Worm (Caenorhabditis elegans) whole organism, L1 larva: Measurements from ENCODE around the gene rps-12.

Experiments
- C16A3.4 ChIP-seq: fragments of 150-350 bp; optimal IDR thresholded peaks from 2 replicates; lab custom pipeline; 2014; ENCODE audit warnings: missing biosample characterization, missing genetic modification characterization
- Y116A8C.19 ChIP-seq: sonication (generic microtip); optimal IDR thresholded peaks from 2 replicates; lab custom pipeline; 2016; ENCODE audit warnings: missing compliant biosample characterization, missing genetic modification characterization, borderline replicate concordance
- aha-1 ChIP-seq: fragments of 150-350 bp; optimal IDR thresholded peaks from 2 replicates; lab custom pipeline; 2014; ENCODE audit warnings: missing biosample characterization, missing genetic modification characterization
- aly-2 ChIP-seq: fragments of 150-350 bp; optimal IDR thresholded peaks from 2 replicates; lab custom pipeline; 2014; ENCODE audit warnings: missing biosample characterization, missing genetic modification characterization
- blmp-1 ChIP-seq: fragments of 150-350 bp; optimal IDR thresholded peaks from 2 replicates; lab custom pipeline; 2014; ENCODE audit warnings: missing biosample characterization, missing genetic modification characterization
- ceh-82 ChIP-seq, 3 experiments: fragments of 150-350 bp in 1 of 3; sonication (generic microtip) in 2 of 3; optimal IDR thresholded peaks; 2 replicates each; lab custom pipeline; 2014 to 2017; ENCODE audit warnings: missing biosample characterization in 3 of 3, missing genetic modification characterization in 3 of 3
- ceh-88 ChIP-seq: fragments of 200-800 bp; sonication (Bioruptor generic); IDR thresholded peaks from 2 replicates; pipeline ENCODE4 v1.3.6; 2022; ENCODE audit warnings: missing genetic modification characterization, missing compliant biosample characterization
- ceh-90 ChIP-seq: sonication (generic microtip); optimal IDR thresholded peaks from 2 replicates; lab custom pipeline; 2016; ENCODE audit warnings: missing genetic modification characterization, missing compliant biosample characterization
- dpl-1 ChIP-seq, 3 experiments: fragments of 150-350 bp in 2 of 3; sonication (generic microtip) in 1 of 3; optimal IDR thresholded peaks; 2 replicates each; lab custom pipeline; 2014 to 2017; ENCODE audit warnings: missing biosample characterization in 3 of 3, missing genetic modification characterization in 3 of 3, missing genetic modification reagents in 3 of 3
- efl-1 ChIP-seq, 4 experiments: fragments of 150-350 bp; optimal IDR thresholded peaks in 3 of 4; peaks in 1 of 4; 1 replicate in 1 of 4; 2 replicates in 3 of 4; lab custom pipeline; 2014; ENCODE audit warnings: missing biosample characterization in 2 of 4, missing genetic modification characterization in 2 of 4, missing genetic modification reagents in 2 of 4
- elt-3 ChIP-seq, 6 experiments: fragments of 150-350 bp in 1 of 6; sonication (generic microtip); optimal IDR thresholded peaks; 2 replicates each; lab custom pipeline; 2017 to 2018; ENCODE audit warnings: missing biosample characterization in 6 of 6, missing genetic modification characterization in 6 of 6, inconsistent platforms in 1 of 6
- fkh-10 ChIP-seq: sonication (generic microtip); optimal IDR thresholded peaks from 2 replicates; lab custom pipeline; 2017; ENCODE audit warnings: missing biosample characterization, missing genetic modification reagents, missing genetic modification characterization
- fkh-8 ChIP-seq: sonication (generic microtip); optimal IDR thresholded peaks from 2 replicates; lab custom pipeline; 2016; ENCODE audit warnings: mild to moderate bottlenecking, missing genetic modification characterization, missing compliant biosample characterization
- fos-1 ChIP-seq: fragments of 150-350 bp; optimal IDR thresholded peaks from 2 replicates; lab custom pipeline; 2014; ENCODE audit warnings: missing biosample characterization, missing genetic modification characterization
- hlh-4 ChIP-seq: sonication (generic microtip); optimal IDR thresholded peaks from 2 replicates; lab custom pipeline; 2016; ENCODE audit warnings: mild to moderate bottlenecking, missing genetic modification characterization, missing compliant biosample characterization
- isw-1 ChIP-seq: fragments of 200-800 bp; sonication (Bioruptor generic); IDR thresholded peaks from 2 replicates; pipeline ENCODE4 v1.3.6; 2022; ENCODE audit warnings: missing genetic modification characterization, missing compliant biosample characterization
- jun-1 ChIP-seq: fragments of 150-350 bp; optimal IDR thresholded peaks from 2 replicates; lab custom pipeline; 2014; ENCODE audit warnings: missing biosample characterization, missing genetic modification reagents, missing genetic modification characterization
- lin-15B ChIP-seq: fragments of 150-350 bp; sonication (generic microtip); optimal IDR thresholded peaks from 3 replicates; lab custom pipeline; 2014; ENCODE audit warnings: missing biosample characterization, missing genetic modification characterization
- lin-35 ChIP-seq, 2 experiments: fragments of 150-350 bp; optimal IDR thresholded peaks; 2 replicates each; lab custom pipeline; 2014; ENCODE audit warnings: missing biosample characterization in 2 of 2, missing genetic modification characterization in 2 of 2, missing genetic modification reagents in 2 of 2
- lin-39 ChIP-seq: fragments of 150-350 bp; optimal IDR thresholded peaks from 2 replicates; lab custom pipeline; 2014; ENCODE audit warnings: missing biosample characterization, missing genetic modification reagents, missing genetic modification characterization
- lir-3 ChIP-seq: sonication (generic microtip); optimal IDR thresholded peaks from 2 replicates; lab custom pipeline; 2016; ENCODE audit warnings: mild to moderate bottlenecking, missing genetic modification characterization, moderate library complexity, missing compliant biosample characterization; ENCODE audit not compliant: poor library complexity
- lsy-2 ChIP-seq, 2 experiments: fragments of 150-350 bp; optimal IDR thresholded peaks; 2 replicates each; lab custom pipeline; 2014; ENCODE audit warnings: missing biosample characterization in 2 of 2, missing genetic modification characterization in 2 of 2
- mdl-1 ChIP-seq, 2 experiments: fragments of 150-350 bp; optimal IDR thresholded peaks; 2 replicates each; lab custom pipeline; 2014 to 2017; ENCODE audit warnings: missing biosample characterization in 2 of 2, missing genetic modification characterization in 2 of 2, inconsistent platforms in 1 of 2
- mef-2 ChIP-seq: fragments of 150-350 bp; optimal IDR thresholded peaks from 2 replicates; lab custom pipeline; 2014; ENCODE audit warnings: missing biosample characterization, missing genetic modification characterization
- mep-1 ChIP-seq: fragments of 150-350 bp; optimal IDR thresholded peaks from 2 replicates; lab custom pipeline; 2014; ENCODE audit warnings: missing biosample characterization, missing genetic modification characterization
- nhr-11 ChIP-seq: fragments of 150-350 bp; optimal IDR thresholded peaks from 2 replicates; lab custom pipeline; 2014; ENCODE audit warnings: missing biosample characterization, missing genetic modification characterization
- nhr-20 ChIP-seq: sonication (generic microtip); optimal IDR thresholded peaks from 2 replicates; lab custom pipeline; 2016; ENCODE audit warnings: mild to moderate bottlenecking, missing genetic modification characterization, missing compliant biosample characterization
- nhr-71 ChIP-seq: sonication (generic microtip); optimal IDR thresholded peaks from 2 replicates; lab custom pipeline; 2016; ENCODE audit warnings: mild to moderate bottlenecking, missing genetic modification characterization, moderate library complexity, missing compliant biosample characterization
- nhr-76 ChIP-seq: sonication (generic microtip); optimal IDR thresholded peaks from 2 replicates; lab custom pipeline; 2017; ENCODE audit warnings: missing biosample characterization, missing genetic modification characterization
- nhr-77 ChIP-seq: fragments of 150-350 bp; optimal IDR thresholded peaks from 2 replicates; lab custom pipeline; 2014; ENCODE audit warnings: missing biosample characterization, missing genetic modification characterization
- nhr-85 ChIP-seq: sonication (generic microtip); peaks from one replicate; lab custom pipeline; 2016; ENCODE audit warnings: missing genetic modification characterization, inconsistent platforms, missing compliant biosample characterization
- pag-3 ChIP-seq: sonication (generic microtip); optimal IDR thresholded peaks from 2 replicates; lab custom pipeline; 2017; ENCODE audit warnings: missing genetic modification characterization, mild to moderate bottlenecking, missing compliant biosample characterization, antibody characterized with exemption, borderline replicate concordance; ENCODE audit not compliant: insufficient read depth
- rnt-1 ChIP-seq: sonication (generic microtip); optimal IDR thresholded peaks from 2 replicates; lab custom pipeline; 2016; ENCODE audit warnings: mild to moderate bottlenecking, missing genetic modification characterization, moderate library complexity, missing compliant biosample characterization
- snpc-4 ChIP-seq: fragments of 150-350 bp; optimal IDR thresholded peaks from 2 replicates; lab custom pipeline; 2014; ENCODE audit warnings: missing biosample characterization, missing genetic modification characterization
- snu-23 ChIP-seq: sonication (generic microtip); optimal IDR thresholded peaks from 2 replicates; lab custom pipeline; 2016; ENCODE audit warnings: missing genetic modification characterization, missing compliant biosample characterization
- sox-4 ChIP-seq: sonication (generic microtip); optimal IDR thresholded peaks from 2 replicates; lab custom pipeline; 2016; ENCODE audit warnings: missing genetic modification characterization, missing compliant biosample characterization
- swsn-7 ChIP-seq: sonication (generic microtip); optimal IDR thresholded peaks from 2 replicates; lab custom pipeline; 2016; ENCODE audit warnings: missing genetic modification characterization, missing compliant biosample characterization
- unc-30 ChIP-seq: sonication (generic microtip); optimal IDR thresholded peaks from 2 replicates; lab custom pipeline; 2017; ENCODE audit warnings: missing biosample characterization, missing genetic modification characterization
- unc-62 ChIP-seq: fragments of 150-350 bp; optimal IDR thresholded peaks from 2 replicates; lab custom pipeline; 2014; ENCODE audit warnings: missing biosample characterization, missing genetic modification reagents, missing genetic modification characterization
- unc-98 ChIP-seq: fragments of 200-800 bp; sonication (Bioruptor generic); IDR thresholded peaks from 2 replicates; pipeline ENCODE4 v1.3.6; 2022; ENCODE audit warnings: missing genetic modification characterization, missing compliant biosample characterization
- zag-1 ChIP-seq: fragments of 150-350 bp; optimal IDR thresholded peaks from 2 replicates; lab custom pipeline; 2014; ENCODE audit warnings: missing biosample characterization, missing genetic modification characterization

The rps-12 gene

DNA sequence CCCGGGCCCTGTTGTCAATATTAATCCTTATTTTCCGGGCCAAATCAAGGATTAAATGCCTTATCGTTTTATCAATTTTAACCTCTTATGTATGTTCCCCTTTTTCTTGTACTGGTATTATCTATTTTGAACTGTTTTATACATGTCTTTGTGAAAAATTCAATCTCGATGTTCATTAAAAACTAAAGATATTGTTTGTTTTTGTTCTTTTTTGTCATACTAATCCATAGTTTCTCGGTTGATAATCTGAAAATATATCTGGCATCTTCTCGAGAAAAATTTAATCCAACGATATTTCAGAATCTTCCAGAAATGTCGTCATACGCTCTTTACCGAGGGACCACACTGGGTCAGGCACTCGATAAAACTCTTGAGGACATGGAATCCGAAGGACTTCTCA lies 14.6 kb downstream of the rps-12 start, which contains the start of gene B0336.13:
TSS of gene B0336.13 (plus strand) at position 301 of the 400 bp plus-strand sequence.
- TF ChIP-seq jun-1 (tag; lab: Kevin White, UChicago) (no peak), fos-1 (tag; lab: Kevin White, UChicago) (no peak), unc-98 (GFP tag; lab: Robert Waterston, UW) (no peak), nhr-71 (tag; lab: Kevin White, UChicago) (no peak), elt-3 (tag; optimal IDR thresholded peaks at IDR 0.05; lab: Kevin White, UChicago) (no peak), snpc-4 (tag; lab: Kevin White, UChicago) (no peak), nhr-76 (tag; lab: Kevin White, UChicago) (no peak), efl-1 (optimal IDR thresholded peaks at IDR 0.05; lab: Kevin White, UChicago) (no peak), efl-1 (GFP tag; optimal IDR thresholded peaks at IDR 0.05 in 1 of 2; lab: Kevin White, UChicago) (no peak)

DNA sequence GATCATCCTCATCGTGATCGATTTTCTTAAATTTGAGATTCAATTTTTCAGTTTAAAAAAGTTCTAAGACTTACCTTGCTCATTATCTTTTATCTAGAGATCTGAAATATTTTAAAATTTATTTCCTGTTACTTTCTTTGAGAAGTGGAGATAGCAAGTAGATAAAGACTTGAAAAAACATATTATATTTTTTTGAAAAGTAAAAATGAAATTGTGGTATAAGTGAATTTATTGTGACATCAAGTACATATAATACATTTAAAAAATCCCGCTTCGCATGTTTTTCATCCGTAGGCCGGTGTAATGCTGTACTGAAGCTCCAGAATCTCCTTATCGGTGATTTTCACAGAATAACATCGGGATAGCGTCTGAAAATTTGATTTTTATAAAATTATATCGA lies 18.2 kb downstream of the rps-12 start, which contains the start of gene B0336.7:
TSS of gene B0336.7 (minus strand) at position 101 of the 400 bp plus-strand sequence.
- TF ChIP-seq efl-1 (optimal IDR thresholded peaks at IDR 0.05; lab: Kevin White, UChicago), result no peak
- no peak for TF ChIP-seq efl-1 (GFP tag; optimal IDR thresholded peaks at IDR 0.05 in 1 of 2; lab: Kevin White, UChicago)
- TF ChIP-seq fkh-10 (GFP tag; lab: Kevin White, UChicago), result no peak
- TF ChIP-seq unc-98 (GFP tag; lab: Robert Waterston, UW), result no peak
- TF ChIP-seq isw-1 (GFP tag; lab: Robert Waterston, UW), result no peak
- no peak for TF ChIP-seq mef-2 (tag; lab: Kevin White, UChicago)
- TF ChIP-seq zag-1 (tag; lab: Kevin White, UChicago), result no peak
- TF ChIP-seq lir-3 (tag; lab: Kevin White, UChicago), result no peak
- TF ChIP-seq snu-23 (GFP tag; lab: Kevin White, UChicago), result no peak
- TF ChIP-seq pag-3 (tag; lab: Kevin White, UChicago), result no peak
- TF ChIP-seq nhr-77 (tag; lab: Kevin White, UChicago), result no peak
- no peak for TF ChIP-seq aha-1 (tag; lab: Kevin White, UChicago)
- TF ChIP-seq swsn-7, result no peak
- TF ChIP-seq lin-15B, result no peak

- peak; percentile 27 for TF ChIP-seq C16A3.4
- TF ChIP-seq unc-30 (tag; lab: Kevin White, UChicago), result no peak
- TF ChIP-seq mdl-1 (tag; optimal IDR thresholded peaks at IDR 0.05; lab: Kevin White, UChicago), result peak in 1 of 2 experiments; percentile 8
- peak; percentile 30 to 62 for TF ChIP-seq lsy-2 (tag; optimal IDR thresholded peaks at IDR 0.05; lab: Kevin White, UChicago)
- TF ChIP-seq lin-35 (GFP tag; optimal IDR thresholded peaks at IDR 0.05; lab: Kevin White, UChicago), result peak; percentile 10 to 70
- TF ChIP-seq mef-2 (tag; lab: Kevin White, UChicago), result no peak
- TF ChIP-seq blmp-1, result peak; percentile 20
- no peak for TF ChIP-seq jun-1 (tag; lab: Kevin White, UChicago)
- TF ChIP-seq hlh-4 (tag; lab: Kevin White, UChicago), result no peak
- no peak for TF ChIP-seq sox-4 (tag; lab: Kevin White, UChicago)
- peak; percentile 18 for TF ChIP-seq lin-15B
- TF ChIP-seq ceh-82 (tag; optimal IDR thresholded peaks at IDR 0.05; lab: Kevin White, UChicago), result peak in 1 of 3 experiments; percentile 34
- peak; percentile 50 to 70 for TF ChIP-seq efl-1 (optimal IDR thresholded peaks at IDR 0.05; lab: Kevin White, UChicago)
- TF ChIP-seq efl-1 (GFP tag; optimal IDR thresholded peaks at IDR 0.05 in 1 of 2; lab: Kevin White, UChicago), result peak; percentile 47 to 93
- TF ChIP-seq aly-2 (tag; lab: Kevin White, UChicago), result no peak
- TF ChIP-seq snu-23 (GFP tag; lab: Kevin White, UChicago), result peak; percentile 30
- peak; percentile 46 for TF ChIP-seq nhr-71 (tag; lab: Kevin White, UChicago)
- TF ChIP-seq swsn-7, result no peak
- no peak for TF ChIP-seq nhr-11 (tag; lab: Kevin White, UChicago)
- TF ChIP-seq ceh-90, result no peak
- TF ChIP-seq nhr-20, result peak; percentile 3
- peak; percentile 17 for TF ChIP-seq nhr-85 (tag; lab: Kevin White, UChicago)
- peak in 1 of 6 experiments; percentile 28 for TF ChIP-seq elt-3 (tag; optimal IDR thresholded peaks at IDR 0.05; lab: Kevin White, UChicago)
- TF ChIP-seq ceh-88 (GFP tag; lab: Robert Waterston, UW), result no peak
- no peak for TF ChIP-seq lin-39 (tag; lab: Kevin White, UChicago)
- TF ChIP-seq unc-62 (GFP tag; lab: Kevin White, UChicago), result no peak
- TF ChIP-seq dpl-1 (GFP tag; optimal IDR thresholded peaks at IDR 0.05; lab: Kevin White, UChicago), result peak; percentile 14 to 64 (median 48)
- TF ChIP-seq fkh-8 (tag; lab: Kevin White, UChicago), result peak; percentile 1
- TF ChIP-seq Y116A8C.19 (tag; lab: Kevin White, UChicago), result no peak
- TF ChIP-seq rnt-1, result peak; percentile 34
- peak; percentile 15 for TF ChIP-seq mep-1 (tag; lab: Kevin White, UChicago)
- TF ChIP-seq, all 84 proteins: peak for 17
These were observed 19.0 kb downstream of the rps-12 start, which contains the start of the genes lgg-3 and rgs-5 for ce11 chrIII:5697963-5698730. TSS of gene lgg-3 (minus strand) at chrIII:5698013. TSS of gene rgs-5 (plus strand) at chrIII:5698555.
